Fruit fly (Drosophila melanogaster) S2 (cell line): ENCODE data around the gene PH4alphaNE3.

Experiments used
- CG8478 ChIP-seq: fragments of >200 bp; optimal IDR thresholded peaks from 2 replicates; lab custom pipeline; 2018
- CTCF ChIP-seq, 2 experiments: fragments of >200 bp; optimal IDR thresholded peaks; 2 replicates each; lab custom pipeline; 2018

Gene PH4alphaNE3

dm6 chr3R:30649661-30650060, 45.7 kb downstream of the PH4alphaNE3 start, which contains the start of gene CG34433:
Gene CG34433, plus strand, starts transcription at chr3R:30649961.
- TF ChIP-seq CG8478 (lab: Kevin White, UChicago) (no peak), CTCF (optimal IDR thresholded peaks at IDR 0.05; lab: Kevin White, UChicago) (no peak)
